Worm (Caenorhabditis elegans) whole organism, L2 larva: Measurements from ENCODE around the gene gtap-1.

Source experiments
- C34F6.9 ChIP-seq: fragments of 150-350 bp; optimal IDR thresholded peaks from 2 replicates; lab custom pipeline; 2014; ENCODE audit warnings: missing biosample characterization, missing genetic modification characterization
- F13H6.1 ChIP-seq: sonication (generic microtip); optimal IDR thresholded peaks from 2 replicates; lab custom pipeline; 2016; ENCODE audit warnings: missing genetic modification characterization, missing compliant biosample characterization
- R02D3.7 ChIP-seq: fragments of 150-350 bp; optimal IDR thresholded peaks from 2 replicates; lab custom pipeline; 2014; ENCODE audit warnings: missing biosample characterization, missing genetic modification characterization
- Y55F3AM.14 ChIP-seq: fragments of 200-800 bp; sonication (Bioruptor generic); optimal IDR thresholded peaks from 2 replicates; lab custom pipeline; 2018; ENCODE audit warnings: mild to moderate bottlenecking, missing genetic modification characterization, missing compliant biosample characterization
- ZK546.5 ChIP-seq: sonication (generic microtip); optimal IDR thresholded peaks from 2 replicates; lab custom pipeline; 2017; ENCODE audit warnings: missing biosample characterization, missing genetic modification characterization
- alr-1 ChIP-seq: fragments of 150-350 bp; optimal IDR thresholded peaks from 2 replicates; lab custom pipeline; 2014; ENCODE audit warnings: missing biosample characterization, missing genetic modification characterization
- ama-1 ChIP-seq: fragments of 150-350 bp; optimal IDR thresholded peaks from 2 replicates; lab custom pipeline; 2018; ENCODE audit warnings: inconsistent platforms
- blmp-1 ChIP-seq: sonication (generic microtip); optimal IDR thresholded peaks from 2 replicates; lab custom pipeline; 2017; ENCODE audit warnings: missing genetic modification characterization, mild to moderate bottlenecking, missing compliant biosample characterization, antibody characterized with exemption, moderate library complexity; ENCODE audit not compliant: insufficient read depth
- ceh-82 ChIP-seq: fragments of 150-350 bp; optimal IDR thresholded peaks from 2 replicates; lab custom pipeline; 2014; ENCODE audit warnings: missing biosample characterization, missing genetic modification characterization
- crh-2 ChIP-seq: sonication (generic microtip); optimal IDR thresholded peaks from 2 replicates; lab custom pipeline; 2017; ENCODE audit warnings: missing biosample characterization, missing genetic modification characterization
- elt-3 ChIP-seq: sonication (generic microtip); optimal IDR thresholded peaks from 2 replicates; lab custom pipeline; 2017; ENCODE audit warnings: missing biosample characterization, missing genetic modification characterization
- fos-1 ChIP-seq: fragments of 150-350 bp; optimal IDR thresholded peaks from 2 replicates; lab custom pipeline; 2014; ENCODE audit warnings: missing biosample characterization, missing genetic modification characterization
- lin-11 ChIP-seq: fragments of 150-350 bp; sonication (generic microtip); optimal IDR thresholded peaks from 2 replicates; lab custom pipeline; 2014; ENCODE audit warnings: missing biosample characterization, missing genetic modification characterization, inconsistent platforms, mixed read lengths
- lin-13 ChIP-seq: fragments of 150-350 bp; optimal IDR thresholded peaks from 2 replicates; lab custom pipeline; 2014; ENCODE audit warnings: missing biosample characterization, missing genetic modification reagents, missing genetic modification characterization
- lin-39 ChIP-seq: fragments of 150-350 bp; optimal IDR thresholded peaks from 2 replicates; lab custom pipeline; 2014; ENCODE audit warnings: missing biosample characterization, missing genetic modification reagents, missing genetic modification characterization
- lsy-2 ChIP-seq, 2 experiments: fragments of 150-350 bp in 1 of 2; sonication (generic microtip) in 1 of 2; optimal IDR thresholded peaks; 2 replicates each; lab custom pipeline; 2014 to 2017; ENCODE audit warnings: missing biosample characterization in 2 of 2, missing genetic modification characterization in 2 of 2
- mab-5 ChIP-seq: fragments of 150-350 bp; optimal IDR thresholded peaks from 2 replicates; lab custom pipeline; 2014; ENCODE audit warnings: missing biosample characterization, missing genetic modification characterization
- nhr-129 ChIP-seq: fragments of 150-350 bp; optimal IDR thresholded peaks from 2 replicates; lab custom pipeline; 2014; ENCODE audit warnings: missing biosample characterization, missing genetic modification characterization
- nhr-21 ChIP-seq: fragments of 150-350 bp; optimal IDR thresholded peaks from 2 replicates; lab custom pipeline; 2014; ENCODE audit warnings: missing biosample characterization, missing genetic modification characterization
- nhr-23 ChIP-seq: fragments of 150-350 bp; optimal IDR thresholded peaks from 2 replicates; lab custom pipeline; 2014; ENCODE audit warnings: missing biosample characterization, missing genetic modification reagents, missing genetic modification characterization
- nhr-237 ChIP-seq: fragments of 150-350 bp; optimal IDR thresholded peaks from 2 replicates; lab custom pipeline; 2014; ENCODE audit warnings: missing biosample characterization, missing genetic modification characterization
- nhr-25 ChIP-seq: fragments of 150-350 bp; sonication (generic microtip); optimal IDR thresholded peaks from 3 replicates; lab custom pipeline; 2014; ENCODE audit warnings: missing biosample characterization, missing genetic modification characterization
- nhr-77 ChIP-seq: fragments of 150-350 bp; optimal IDR thresholded peaks from 2 replicates; lab custom pipeline; 2014; ENCODE audit warnings: missing biosample characterization, missing genetic modification characterization
- peb-1 ChIP-seq: fragments of 150-350 bp; optimal IDR thresholded peaks from 2 replicates; lab custom pipeline; 2014; ENCODE audit warnings: missing biosample characterization, missing genetic modification characterization
- sem-4 ChIP-seq: fragments of 150-350 bp; optimal IDR thresholded peaks from 2 replicates; lab custom pipeline; 2014; ENCODE audit warnings: missing biosample characterization, missing genetic modification reagents, missing genetic modification characterization
- skn-1 ChIP-seq: sonication (generic microtip); optimal IDR thresholded peaks from 2 replicates; lab custom pipeline; 2017; ENCODE audit warnings: missing biosample characterization, missing genetic modification characterization
- sma-9 ChIP-seq, 2 experiments: fragments of 150-350 bp in 1 of 2; sonication (generic microtip) in 1 of 2; optimal IDR thresholded peaks; 2 replicates each; lab custom pipeline; 2014 to 2016; ENCODE audit warnings: missing genetic modification characterization in 2 of 2, mild to moderate bottlenecking in 1 of 2, missing biosample characterization in 1 of 2, missing compliant biosample characterization in 1 of 2, missing genetic modification reagents in 1 of 2, moderate library complexity in 1 of 2
- snpc-4 ChIP-seq: fragments of 150-350 bp; optimal IDR thresholded peaks from 2 replicates; lab custom pipeline; 2014; ENCODE audit warnings: missing biosample characterization, missing genetic modification characterization
- unc-55 ChIP-seq: fragments of 150-350 bp; sonication (generic microtip); optimal IDR thresholded peaks from 3 replicates; lab custom pipeline; 2014; ENCODE audit warnings: missing biosample characterization, missing genetic modification reagents, missing genetic modification characterization
- zag-1 ChIP-seq: fragments of 150-350 bp; optimal IDR thresholded peaks from 2 replicates; lab custom pipeline; 2014; ENCODE audit warnings: missing biosample characterization, missing genetic modification characterization
- ztf-11 ChIP-seq: sonication (generic microtip); optimal IDR thresholded peaks from 2 replicates; lab custom pipeline; 2017; ENCODE audit warnings: missing biosample characterization, missing genetic modification characterization
- ztf-4 ChIP-seq: fragments of 150-350 bp; optimal IDR thresholded peaks from 2 replicates; lab custom pipeline; 2014; ENCODE audit warnings: missing biosample characterization, missing genetic modification characterization

Gene gtap-1

ce11 chrII:5874130-5874529, 41.1 kb upstream of the gtap-1 start (continued):
- TF ChIP-seq lin-39 (tag; lab: Kevin White, UChicago), result no peak
- TF ChIP-seq nhr-77 (tag; lab: Kevin White, UChicago), result no peak
- no peak for TF ChIP-seq ztf-11 (tag; lab: Kevin White, UChicago)
- no peak for TF ChIP-seq ztf-4 (tag; lab: Kevin White, UChicago)
- no peak for TF ChIP-seq peb-1 (tag; lab: Kevin White, UChicago)
- TF ChIP-seq blmp-1 (tag; lab: Kevin White, UChicago), result peak; percentile 51
- no peak for TF ChIP-seq ama-1 (lab: Kevin White, UChicago)
- peak; percentile 3 for TF ChIP-seq nhr-25 (tag; lab: Kevin White, UChicago)
- no peak for TF ChIP-seq nhr-237 (tag; lab: Kevin White, UChicago)
- TF ChIP-seq snpc-4 (tag; lab: Kevin White, UChicago), result no peak
- no peak for TF ChIP-seq skn-1 (tag; lab: Kevin White, UChicago)
- TF ChIP-seq nhr-23 (tag; lab: Kevin White, UChicago), result no peak

- TF ChIP-seq ztf-4 (tag; lab: Kevin White, UChicago), result no peak
- peak; percentile 34 for TF ChIP-seq C34F6.9 (tag; lab: Kevin White, UChicago)
- TF ChIP-seq lin-39 (tag; lab: Kevin White, UChicago), result no peak
- TF ChIP-seq crh-2 (tag; lab: Kevin White, UChicago), result peak; percentile 9
- peak; percentile 32 for TF ChIP-seq F13H6.1
- TF ChIP-seq zag-1 (tag; lab: Kevin White, UChicago), result peak; percentile 24
- peak; percentile 55 for TF ChIP-seq unc-55 (GFP tag; lab: Kevin White, UChicago)
- peak in 1 of 2 experiments; percentile 33 for TF ChIP-seq lsy-2 (tag; optimal IDR thresholded peaks at IDR 0.05; lab: Kevin White, UChicago)
- no peak for TF ChIP-seq nhr-21
- TF ChIP-seq fos-1 (tag; lab: Kevin White, UChicago), result peak; percentile 77
- TF ChIP-seq ceh-82, result no peak
- no peak for TF ChIP-seq sem-4 (tag; lab: Kevin White, UChicago)
- peak; percentile 13 for TF ChIP-seq lin-13
- no peak for TF ChIP-seq R02D3.7 (tag; lab: Kevin White, UChicago)
- no peak for TF ChIP-seq lin-11
- TF ChIP-seq nhr-129 (tag; lab: Kevin White, UChicago), result peak; percentile 48
- TF ChIP-seq, all 48 proteins: peak for 9
These were observed 40.6 kb upstream of the gtap-1 start, which contains the start of gene tex-2 for ce11 chrII:5873564-5874070. tex-2 (minus strand) TSS chrII:5873614.

- TF ChIP-seq fos-1 (tag; lab: Kevin White, UChicago), result peak; percentile 53
- no peak for TF ChIP-seq lin-11
- TF ChIP-seq alr-1, result no peak
These were observed 39.4 kb upstream of the gtap-1 start for ce11 chrII:5872414-5872813.

- TF ChIP-seq sma-9 (GFP tag; optimal IDR thresholded peaks at IDR 0.05; lab: Kevin White, UChicago), result peak; percentile 16
- TF ChIP-seq sma-9 (tag; optimal IDR thresholded peaks at IDR 0.05; lab: Kevin White, UChicago), result no peak
- TF ChIP-seq mab-5 (tag; lab: Kevin White, UChicago), result peak; percentile 73
- TF ChIP-seq nhr-77 (tag; lab: Kevin White, UChicago), result no peak
- no peak for TF ChIP-seq nhr-25 (tag; lab: Kevin White, UChicago)
- no peak for TF ChIP-seq Y55F3AM.14 (GFP tag; lab: Kevin White, UChicago)
- TF ChIP-seq unc-55 (GFP tag; lab: Kevin White, UChicago), result peak; percentile 45
- TF ChIP-seq ZK546.5 (tag; lab: Kevin White, UChicago), result no peak
- peak; percentile 23 for TF ChIP-seq nhr-129 (tag; lab: Kevin White, UChicago)
These were observed 38.5 kb upstream of the gtap-1 start for ce11 chrII:5871508-5871907.

- no peak for TF ChIP-seq elt-3 (tag; lab: Kevin White, UChicago)
- TF ChIP-seq ceh-82, result no peak
These were observed 33.9 kb upstream of the gtap-1 start for ce11 chrII:5866920-5867319.
